Fruit fly (Drosophila melanogaster) whole organism, adult: ENCODE measurements around the gene ND-B17.

Experiments used
- CG11617 ChIP-seq: fragments of 200-800 bp; sonication (Bioruptor generic); optimal IDR thresholded peaks from 2 replicates; lab custom pipeline; 2017; ENCODE audit warnings: mild to moderate bottlenecking, missing biosample characterization, missing genetic modification reagents, missing genetic modification characterization
- CG12768 ChIP-seq: fragments of 200-800 bp; sonication (Bioruptor generic); optimal IDR thresholded peaks from 2 replicates; lab custom pipeline; 2017; ENCODE audit warnings: missing biosample characterization, missing genetic modification characterization, mild to moderate bottlenecking, moderate library complexity, missing genetic modification reagents
- CG14711 ChIP-seq: fragments of 200-800 bp; sonication (Bioruptor generic); optimal IDR thresholded peaks from 2 replicates; lab custom pipeline; 2018; ENCODE audit warnings: missing biosample characterization, mild to moderate bottlenecking, missing genetic modification characterization, moderate library complexity
- CG1620 ChIP-seq: fragments of 200-800 bp; sonication (Bioruptor generic); optimal IDR thresholded peaks from 2 replicates; lab custom pipeline; 2016; ENCODE audit warnings: missing biosample characterization, missing genetic modification characterization
- CG33017 ChIP-seq: fragments of 200-800 bp; sonication (Bioruptor generic); optimal IDR thresholded peaks from 2 replicates; lab custom pipeline; 2018; ENCODE audit warnings: missing biosample characterization, mild to moderate bottlenecking, missing genetic modification characterization, moderate library complexity
- CG5204 ChIP-seq: fragments of 200-800 bp; sonication (Bioruptor generic); optimal IDR thresholded peaks from 2 replicates; lab custom pipeline; 2016; ENCODE audit warnings: missing biosample characterization, missing genetic modification characterization
- CG7045 ChIP-seq: fragments of 200-800 bp; sonication (Bioruptor generic); optimal IDR thresholded peaks from 2 replicates; lab custom pipeline; 2017; ENCODE audit warnings: missing biosample characterization, mild to moderate bottlenecking, missing genetic modification characterization
- CG7101 ChIP-seq: fragments of 200-800 bp; sonication (Bioruptor generic); optimal IDR thresholded peaks from 2 replicates; lab custom pipeline; 2018; ENCODE audit warnings: missing biosample characterization, mild to moderate bottlenecking, missing genetic modification characterization, moderate library complexity
- Clk ChIP-seq: fragments of 200-800 bp; sonication (Bioruptor generic); optimal IDR thresholded peaks from 2 replicates; lab custom pipeline; 2017; ENCODE audit warnings: missing biosample characterization, missing genetic modification characterization
- Crg-1 ChIP-seq: fragments of 200-800 bp; sonication (Bioruptor generic); optimal IDR thresholded peaks from 2 replicates; lab custom pipeline; 2016; ENCODE audit warnings: missing biosample characterization, missing genetic modification characterization
- Hr96 ChIP-seq: fragments of 200-800 bp; sonication (Bioruptor generic); optimal IDR thresholded peaks from 2 replicates; lab custom pipeline; 2016; ENCODE audit warnings: missing biosample characterization, missing genetic modification characterization
- Mnt ChIP-seq: fragments of 200-800 bp; sonication (Bioruptor generic); optimal IDR thresholded peaks from 2 replicates; lab custom pipeline; 2016; ENCODE audit warnings: missing biosample characterization, mild to moderate bottlenecking, missing genetic modification characterization
- bab1 ChIP-seq: fragments of 200-800 bp; sonication (Bioruptor generic); optimal IDR thresholded peaks from 3 replicates; lab custom pipeline; 2019; ENCODE audit warnings: missing biosample characterization, mild to moderate bottlenecking, missing genetic modification characterization, moderate library complexity
- cic ChIP-seq: fragments of 200-800 bp; sonication (Bioruptor generic); optimal IDR thresholded peaks from 2 replicates; lab custom pipeline; 2017; ENCODE audit warnings: missing biosample characterization, mild to moderate bottlenecking, missing genetic modification characterization, moderate library complexity
- cnc ChIP-seq, 2 experiments: fragments of >200 bp; optimal IDR thresholded peaks; 2 replicates each; lab custom pipeline; 2017
- kay ChIP-seq: fragments of 200-800 bp; sonication (Bioruptor generic); peaks from one replicate; lab custom pipeline; 2016; ENCODE audit warnings: missing biosample characterization, missing genetic modification characterization, borderline replicate concordance
- ovo ChIP-seq: fragments of 200-800 bp; sonication (Bioruptor generic); optimal IDR thresholded peaks from 2 replicates; lab custom pipeline; 2016; ENCODE audit warnings: missing biosample characterization, missing genetic modification characterization
- pad ChIP-seq: fragments of 200-800 bp; sonication (Bioruptor generic); optimal IDR thresholded peaks from 3 replicates; lab custom pipeline; 2017; ENCODE audit warnings: missing biosample characterization, missing genetic modification characterization, mild to moderate bottlenecking, moderate library complexity, missing genetic modification reagents
- tj ChIP-seq: fragments of 200-800 bp; sonication (Bioruptor generic); optimal IDR thresholded peaks from 3 replicates; lab custom pipeline; 2017; ENCODE audit warnings: missing biosample characterization, mild to moderate bottlenecking, missing genetic modification characterization, moderate library complexity
- toe ChIP-seq: fragments of 200-800 bp; sonication (Bioruptor generic); optimal IDR thresholded peaks from 2 replicates; lab custom pipeline; 2016; ENCODE audit warnings: missing biosample characterization, missing genetic modification characterization

ND-B17 gene

DNA sequence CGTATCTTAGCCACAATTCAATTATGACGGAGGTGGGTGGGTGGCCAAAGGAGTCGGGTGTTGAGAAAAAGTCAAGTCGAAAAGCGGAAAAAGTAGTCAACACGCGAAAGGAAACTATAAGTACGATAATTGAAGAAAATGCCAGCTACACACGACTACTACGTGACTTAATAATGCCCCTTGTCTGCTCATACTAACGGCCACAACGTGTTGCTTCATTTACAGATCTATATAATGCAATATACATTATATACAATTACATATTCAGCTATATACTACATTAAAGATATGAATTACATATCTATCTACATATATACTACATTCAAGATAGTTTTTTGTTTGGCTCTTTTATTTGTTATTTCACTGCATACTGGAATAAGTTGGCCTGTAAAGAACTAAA is 22.1 kb upstream of the ND-B17 start, which contains the start of gene CG31826:
Gene CG31826 (minus strand): TSS at position 101 of the 400 bp plus-strand sequence.
- TF ChIP-seq Mnt (GFP tag; lab: Kevin White, UChicago) (no peak), toe (GFP tag; lab: Kevin White, UChicago) (no peak), bab1 (GFP tag; lab: Kevin White, UChicago) (no peak), Clk (GFP tag; lab: Kevin White, UChicago) (no peak), Crg-1 (GFP tag; lab: Kevin White, UChicago) (no peak), Hr96 (GFP tag; lab: Kevin White, UChicago) (no peak), kay (GFP tag; lab: Kevin White, UChicago) (no peak), CG7045 (no peak), CG5204 (no peak), CG1620 (no peak), pad (GFP tag; lab: Kevin White, UChicago) (no peak), CG12768 (GFP tag; lab: Kevin White, UChicago) (no peak), ovo (GFP tag; lab: Kevin White, UChicago) (no peak), tj (GFP tag; lab: Kevin White, UChicago) (no peak), CG11617 (GFP tag; lab: Kevin White, UChicago) (no peak), CG33017 (no peak), cnc (optimal IDR thresholded peaks at IDR 0.05; lab: Kevin White, UChicago) (no peak), CG14711 (tag; lab: Kevin White, UChicago) (no peak)

DNA sequence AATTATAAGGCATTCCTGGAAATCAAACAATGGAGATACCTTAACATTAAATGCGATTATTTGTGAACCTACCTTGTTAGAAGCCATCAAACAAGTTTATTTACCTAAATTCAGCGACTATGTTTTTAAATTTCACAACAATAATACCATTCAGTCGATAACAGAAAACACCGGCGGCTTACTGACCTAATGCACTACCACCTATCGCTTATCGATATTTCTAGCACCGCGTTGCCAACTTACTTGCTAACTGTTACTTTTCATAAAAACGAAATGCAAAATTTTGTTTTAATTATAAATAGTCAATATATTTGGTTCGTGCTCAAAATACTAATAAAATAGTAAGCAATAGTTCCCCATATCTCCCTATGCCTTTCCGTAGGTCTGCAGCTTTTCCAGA is 20.1 kb upstream of the ND-B17 start, which contains the start of gene Ku80:
Gene Ku80 (minus strand): TSS at position 182 of the 400 bp plus-strand sequence.
- TF ChIP-seq kay (GFP tag; lab: Kevin White, UChicago) (peak; percentile 22), CG11617 (GFP tag; lab: Kevin White, UChicago) (no peak), tj (GFP tag; lab: Kevin White, UChicago) (no peak), Crg-1 (GFP tag; lab: Kevin White, UChicago) (no peak)

DNA sequence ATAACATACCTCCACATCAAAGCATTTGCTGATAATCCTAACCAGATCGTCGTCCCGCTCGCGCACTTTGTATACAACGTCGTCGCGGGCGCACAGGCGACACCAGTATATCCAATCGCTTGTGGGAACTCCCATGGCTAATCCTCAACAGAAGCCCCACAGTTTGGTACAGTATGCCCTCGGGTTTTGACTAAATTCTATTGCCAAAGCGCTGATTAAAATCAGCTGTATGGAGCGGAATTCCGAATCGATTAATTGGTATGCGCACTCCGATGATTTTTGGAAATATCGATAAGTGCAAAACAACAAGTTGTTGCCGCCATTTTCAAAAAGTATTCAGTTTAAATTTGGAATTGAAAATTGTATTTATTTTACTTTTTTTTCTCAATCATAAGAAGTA is 17.2 kb upstream of the ND-B17 start, which contains the start of gene wek:
Gene wek (minus strand): TSS at position 253 of the 400 bp plus-strand sequence.
- TF ChIP-seq CG1620 (no peak), cnc (optimal IDR thresholded peaks at IDR 0.05; lab: Kevin White, UChicago) (no peak), Mnt (GFP tag; lab: Kevin White, UChicago) (no peak), CG11617 (GFP tag; lab: Kevin White, UChicago) (no peak), CG14711 (tag; lab: Kevin White, UChicago) (no peak), toe (GFP tag; lab: Kevin White, UChicago) (no peak), cic (GFP tag; lab: Kevin White, UChicago) (no peak)

DNA sequence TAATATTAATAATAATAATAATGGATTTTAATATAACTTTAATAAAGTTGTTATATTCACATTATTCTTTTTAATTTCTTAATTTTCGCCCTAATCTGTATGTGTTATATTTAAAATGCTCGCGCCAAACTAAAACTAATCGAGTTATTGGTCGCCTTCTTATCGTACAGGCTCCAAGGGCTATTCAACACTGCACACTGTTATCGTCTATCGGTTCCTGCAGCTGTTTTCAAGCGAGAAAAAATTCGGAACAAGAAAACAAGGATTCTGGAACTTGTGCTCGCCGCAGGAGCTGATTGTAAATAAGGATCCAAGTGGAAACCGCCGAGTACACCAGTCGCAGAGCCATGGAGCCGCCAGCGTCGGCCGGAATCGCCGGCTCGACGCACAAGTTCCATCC is 13.2 kb upstream of the ND-B17 start, which contains the start of gene CG3793:
Gene CG3793 (plus strand): TSS at position 192 of the 400 bp plus-strand sequence.
- TF ChIP-seq ovo (GFP tag; lab: Kevin White, UChicago) (no peak), Hr96 (GFP tag; lab: Kevin White, UChicago) (no peak), pad (GFP tag; lab: Kevin White, UChicago) (no peak), cic (GFP tag; lab: Kevin White, UChicago) (no peak), CG7101 (tag; lab: Kevin White, UChicago) (no peak), kay (GFP tag; lab: Kevin White, UChicago) (no peak), Mnt (GFP tag; lab: Kevin White, UChicago) (no peak), CG1620 (no peak), bab1 (GFP tag; lab: Kevin White, UChicago) (no peak), cnc (optimal IDR thresholded peaks at IDR 0.05; lab: Kevin White, UChicago) (no peak), tj (GFP tag; lab: Kevin White, UChicago) (no peak), Clk (GFP tag; lab: Kevin White, UChicago) (no peak), toe (GFP tag; lab: Kevin White, UChicago) (no peak), CG33017 (no peak), CG12768 (GFP tag; lab: Kevin White, UChicago) (no peak), Crg-1 (GFP tag; lab: Kevin White, UChicago) (no peak), CG14711 (tag; lab: Kevin White, UChicago) (no peak), CG5204 (no peak)

DNA sequence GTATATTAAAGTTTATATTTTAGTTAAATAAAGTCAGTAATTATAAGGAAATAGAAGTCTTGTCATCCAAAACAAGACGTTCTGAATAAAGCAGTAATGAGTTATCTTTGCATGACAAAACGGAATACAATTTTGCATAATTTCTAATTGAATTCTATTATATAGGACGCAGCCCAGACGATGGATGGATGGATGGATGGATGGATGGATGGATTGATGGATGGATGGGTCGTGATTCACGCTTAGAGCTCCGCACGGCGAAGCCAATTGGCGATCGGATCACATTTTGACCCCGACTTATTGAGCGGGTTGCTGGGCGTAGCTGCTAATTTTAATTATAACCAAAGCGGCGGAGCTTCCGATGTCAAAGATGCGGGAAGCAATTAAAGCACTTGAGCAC is 12.5 kb upstream of the ND-B17 start:
- TF ChIP-seq CG5204 (no peak), ovo (GFP tag; lab: Kevin White, UChicago) (no peak), tj (GFP tag; lab: Kevin White, UChicago) (no peak), CG33017 (no peak), kay (GFP tag; lab: Kevin White, UChicago) (no peak), CG11617 (GFP tag; lab: Kevin White, UChicago) (no peak), pad (GFP tag; lab: Kevin White, UChicago) (no peak), CG1620 (no peak), Mnt (GFP tag; lab: Kevin White, UChicago) (no peak), Hr96 (GFP tag; lab: Kevin White, UChicago) (no peak), CG7101 (tag; lab: Kevin White, UChicago) (no peak)

DNA sequence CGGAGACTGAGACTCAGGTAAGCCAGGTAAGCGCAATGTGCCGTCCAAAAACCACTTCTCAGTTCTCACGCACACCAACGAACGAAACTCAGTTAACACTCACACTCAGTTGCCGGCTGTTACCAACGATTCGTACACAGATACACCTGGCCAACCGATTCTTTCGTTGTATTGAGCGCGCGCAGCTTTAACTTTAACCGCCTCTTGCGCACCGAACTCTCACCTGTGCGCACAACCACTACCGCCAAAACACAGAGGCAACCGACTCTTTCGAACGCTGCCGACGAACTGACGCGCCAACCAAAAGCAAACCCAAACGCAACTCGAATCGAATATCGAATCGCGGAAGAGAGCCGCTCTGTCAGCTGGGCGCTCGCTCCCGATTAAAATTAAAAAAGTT is 11.6 kb upstream of the ND-B17 start, which contains the start of gene Gli:
Gene Gli (minus strand): TSS at position 293 of the 400 bp plus-strand sequence.
- TF ChIP-seq cic (GFP tag; lab: Kevin White, UChicago) (peak; percentile 53), tj (GFP tag; lab: Kevin White, UChicago) (peak; percentile 68), CG33017 (peak; percentile 26), Mnt (GFP tag; lab: Kevin White, UChicago) (peak; percentile 46), ovo (GFP tag; lab: Kevin White, UChicago) (no peak), CG7101 (tag; lab: Kevin White, UChicago) (peak; percentile 22), cnc (optimal IDR thresholded peaks at IDR 0.05; lab: Kevin White, UChicago) (no peak), CG7045 (no peak), bab1 (GFP tag; lab: Kevin White, UChicago) (peak; percentile 28), toe (GFP tag; lab: Kevin White, UChicago) (no peak)
